Fruit fly (Drosophila melanogaster): ENCODE data around the gene CG15561.

DNA sequence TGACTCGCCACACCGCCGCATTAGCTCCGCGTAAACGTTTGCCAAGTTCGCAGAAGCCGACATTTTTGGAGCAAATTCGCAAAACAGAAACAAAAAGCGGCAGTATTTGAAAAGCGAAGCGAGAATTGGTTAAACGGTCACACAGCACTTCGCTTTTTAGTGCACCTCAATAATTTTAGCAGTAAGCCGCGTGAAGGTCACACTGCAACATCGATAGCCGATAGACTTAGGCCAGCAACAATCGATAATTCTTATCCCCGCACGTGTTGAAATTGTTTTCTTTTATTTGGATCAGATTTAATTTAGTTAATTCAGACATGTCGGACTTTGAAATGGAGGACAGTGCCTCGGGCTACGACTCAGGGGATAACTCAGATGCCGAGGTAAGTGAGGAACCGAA lies 2.5 kb downstream of the CG15561 start, which contains the start of the genes Zwilch and CG1542:
- TF ChIP-seq Snoo (tag; optimal IDR thresholded peaks at IDR 0.05) (no peak), CG13204 (GFP tag; optimal IDR thresholded peaks at IDR 0.05) (no peak), D1 (tag; optimal IDR thresholded peaks at IDR 0.05) (no peak), CG9948 (tag; optimal IDR thresholded peaks at IDR 0.05) (no peak), CG8301 (tag; optimal IDR thresholded peaks at IDR 0.05) (no peak), CG34367 (tag; optimal IDR thresholded peaks at IDR 0.05) (no peak), fd96Ca (GFP tag; IDR thresholded peaks at IDR 0.05) (no peak), Pif1B (GFP tag; optimal IDR thresholded peaks at IDR 0.05) (no peak), CG32121 (GFP tag; IDR thresholded peaks at IDR 0.05) (no peak), CG14655 (GFP tag; optimal IDR thresholded peaks at IDR 0.05) (no peak), Ets98B (GFP tag; IDR thresholded peaks at IDR 0.05) (no peak), CG12605 (GFP tag; IDR thresholded peaks at IDR 0.05) (no peak), Pif1A (GFP tag; optimal IDR thresholded peaks at IDR 0.05) (no peak)
